Fruit fly (Drosophila melanogaster) whole organism, embryonic: ENCODE measurements around the gene uncNacbeta.
A peak's percentile ranks its signal among the peaks of the same experiment; 100 is the strongest.

Experiments used
- CG12744 ChIP-seq: fragments of 200-800 bp; sonication (Bioruptor generic); optimal IDR thresholded peaks from 2 replicates; lab custom pipeline; 2016; ENCODE audit warnings: missing biosample characterization, missing genetic modification characterization
- CG14860 ChIP-seq: fragments of 200-800 bp; sonication (Bioruptor generic); IDR thresholded peaks from 3 replicates; pipeline ENCODE4 v1.3.6; 2022; ENCODE audit warnings: missing biosample characterization, missing genetic modification characterization; ENCODE audit not compliant: partially characterized antibody
- CG1647 ChIP-seq: fragments of 200-800 bp; sonication (Bioruptor generic); optimal IDR thresholded peaks from 3 replicates; lab custom pipeline; 2016; ENCODE audit warnings: missing biosample characterization, missing genetic modification characterization
- CG17568 ChIP-seq: fragments of 200-800 bp; sonication (Bioruptor generic); optimal IDR thresholded peaks from 2 replicates; lab custom pipeline; 2018; ENCODE audit warnings: missing biosample characterization, mild to moderate bottlenecking, missing genetic modification characterization, moderate library complexity
- CG17802 ChIP-seq: fragments of 200-800 bp; sonication (Bioruptor generic); optimal IDR thresholded peaks from 2 replicates; lab custom pipeline; 2018; ENCODE audit warnings: missing biosample characterization, mild to moderate bottlenecking, missing genetic modification characterization, moderate library complexity
- CG18011 ChIP-seq: fragments of 200-800 bp; sonication (Bioruptor generic); optimal IDR thresholded peaks from 2 replicates; lab custom pipeline; 2017; ENCODE audit warnings: missing biosample characterization, missing genetic modification characterization, mild to moderate bottlenecking, moderate library complexity, missing genotype
- CG18764 ChIP-seq: fragments of 200-800 bp; sonication (Bioruptor generic); optimal IDR thresholded peaks from 3 replicates; lab custom pipeline; 2016; ENCODE audit warnings: missing biosample characterization, missing genetic modification characterization
- CG2875 ChIP-seq: fragments of 200-800 bp; sonication (Bioruptor generic); optimal IDR thresholded peaks from 2 replicates; lab custom pipeline; 2017; ENCODE audit warnings: missing biosample characterization, mild to moderate bottlenecking, missing genetic modification characterization, missing genetic modification reagents
- CG32767 ChIP-seq: fragments of 200-800 bp; sonication (Bioruptor generic); IDR thresholded peaks from 2 replicates; pipeline ENCODE4 v1.3.6; 2022; ENCODE audit warnings: missing biosample characterization, missing genetic modification characterization
- CG3407 ChIP-seq: fragments of 200-800 bp; sonication (Bioruptor generic); optimal IDR thresholded peaks from 2 replicates; lab custom pipeline; 2018; ENCODE audit warnings: missing biosample characterization, mild to moderate bottlenecking, missing genetic modification characterization
- CG3838 ChIP-seq: fragments of 200-800 bp; sonication (Bioruptor generic); optimal IDR thresholded peaks from 3 replicates; lab custom pipeline; 2016; ENCODE audit warnings: missing biosample characterization, missing genetic modification characterization
- CG5245 ChIP-seq: fragments of 200-800 bp; sonication (Bioruptor generic); optimal IDR thresholded peaks from 3 replicates; lab custom pipeline; 2016; ENCODE audit warnings: missing biosample characterization, missing genetic modification characterization
- CG6683 ChIP-seq: fragments of 200-800 bp; sonication (Bioruptor generic); optimal IDR thresholded peaks from 2 replicates; lab custom pipeline; 2017; ENCODE audit warnings: missing biosample characterization, mild to moderate bottlenecking, missing genetic modification characterization, missing genetic modification reagents
- CG6765 ChIP-seq: fragments of 200-800 bp; sonication (Bioruptor generic); optimal IDR thresholded peaks from 3 replicates; lab custom pipeline; 2017; ENCODE audit warnings: missing biosample characterization, mild to moderate bottlenecking, missing genetic modification characterization
- CG6854 ChIP-seq: fragments of 200-800 bp; sonication (Bioruptor generic); optimal IDR thresholded peaks from 3 replicates; lab custom pipeline; 2017; ENCODE audit warnings: missing biosample characterization, mild to moderate bottlenecking, missing genetic modification characterization
- CG7271 ChIP-seq: fragments of 200-800 bp; sonication (Bioruptor generic); optimal IDR thresholded peaks from 2 replicates; lab custom pipeline; 2018; ENCODE audit warnings: missing biosample characterization, mild to moderate bottlenecking, missing genetic modification characterization, moderate library complexity
- CG7372 ChIP-seq: fragments of 200-800 bp; sonication (Bioruptor generic); IDR thresholded peaks from 2 replicates; pipeline ENCODE4 v1.3.6; 2022; ENCODE audit warnings: missing biosample characterization, missing genetic modification characterization
- CG9797 ChIP-seq: fragments of 200-800 bp; sonication (Bioruptor generic); optimal IDR thresholded peaks from 3 replicates; lab custom pipeline; 2018; ENCODE audit warnings: missing biosample characterization, mild to moderate bottlenecking, missing genetic modification characterization
- CHES-1-like ChIP-seq: fragments of 200-800 bp; sonication (Bioruptor generic); optimal IDR thresholded peaks from 2 replicates; lab custom pipeline; 2016; ENCODE audit warnings: missing biosample characterization, missing genetic modification characterization
- CrebB ChIP-seq: fragments of 200-800 bp; sonication (Bioruptor generic); optimal IDR thresholded peaks from 3 replicates; lab custom pipeline; 2018; ENCODE audit warnings: missing biosample characterization, mild to moderate bottlenecking, missing genetic modification characterization
- E2f2 ChIP-seq: fragments of 200-800 bp; sonication (Bioruptor generic); IDR thresholded peaks from 2 replicates; pipeline ENCODE4 v1.3.6; 2022; ENCODE audit warnings: missing biosample characterization, missing genetic modification characterization
- Gsc ChIP-seq: fragments of 200-800 bp; sonication (Bioruptor generic); IDR thresholded peaks from 2 replicates; pipeline ENCODE4 v1.3.6; 2022; ENCODE audit warnings: missing biosample characterization, missing genetic modification characterization
- Gug ChIP-seq: fragments of 200-800 bp; sonication (Bioruptor generic); IDR thresholded peaks from 4 replicates; pipeline ENCODE4 v1.3.6; 2022; ENCODE audit warnings: missing biosample characterization, missing genetic modification characterization
- HLH4C ChIP-seq: fragments of 200-800 bp; sonication (Bioruptor generic); IDR thresholded peaks from 3 replicates; pipeline ENCODE4 v1.3.6; 2022; ENCODE audit warnings: missing biosample characterization, missing genetic modification characterization; ENCODE audit not compliant: partially characterized antibody
- HLH54F ChIP-seq: fragments of 200-800 bp; sonication (Bioruptor generic); optimal IDR thresholded peaks from 3 replicates; lab custom pipeline; 2016; ENCODE audit warnings: missing biosample characterization, missing genetic modification characterization
- Lhr ChIP-seq: fragments of 200-800 bp; sonication (Bioruptor generic); optimal IDR thresholded peaks from 3 replicates; lab custom pipeline; 2017; ENCODE audit warnings: mild to moderate bottlenecking, missing biosample characterization, missing genetic modification reagents, missing genetic modification characterization
- Nf-YB ChIP-seq: fragments of 200-800 bp; sonication (Bioruptor generic); optimal IDR thresholded peaks from 3 replicates; lab custom pipeline; 2019; ENCODE audit warnings: missing biosample characterization, mild to moderate bottlenecking, missing genetic modification characterization, moderate library complexity
- NfI ChIP-seq: fragments of 200-800 bp; sonication (Bioruptor generic); optimal IDR thresholded peaks from 3 replicates; lab custom pipeline; 2018; ENCODE audit warnings: missing biosample characterization, mild to moderate bottlenecking, missing genetic modification characterization, moderate library complexity
- Optix ChIP-seq: fragments of 200-800 bp; sonication (Bioruptor generic); IDR thresholded peaks from 3 replicates; pipeline ENCODE4 v1.3.6; 2022; ENCODE audit warnings: missing biosample characterization, missing genetic modification characterization
- Poxn ChIP-seq: fragments of 200-800 bp; sonication (Bioruptor generic); IDR thresholded peaks from 2 replicates; pipeline ENCODE4 v1.3.6; 2022; ENCODE audit warnings: missing biosample characterization, missing genetic modification characterization
- Sox102F ChIP-seq: fragments of 200-800 bp; sonication (Bioruptor generic); optimal IDR thresholded peaks from 2 replicates; lab custom pipeline; 2018; ENCODE audit warnings: missing biosample characterization, mild to moderate bottlenecking, missing genetic modification characterization, moderate library complexity
- Spps ChIP-seq: fragments of 200-800 bp; sonication (Bioruptor generic); optimal IDR thresholded peaks from 2 replicates; lab custom pipeline; 2018; ENCODE audit warnings: missing biosample characterization, mild to moderate bottlenecking, missing genetic modification characterization
- cas ChIP-seq: fragments of 200-800 bp; sonication (Bioruptor generic); IDR thresholded peaks from 2 replicates; pipeline ENCODE4 v1.3.6; 2022; ENCODE audit warnings: missing biosample characterization, missing genetic modification characterization
- chn ChIP-seq: fragments of 200-800 bp; sonication (Bioruptor generic); optimal IDR thresholded peaks from 2 replicates; lab custom pipeline; 2016; ENCODE audit warnings: missing biosample characterization, missing genetic modification characterization
- danr ChIP-seq: fragments of 200-800 bp; sonication (Bioruptor generic); IDR thresholded peaks from 2 replicates; pipeline ENCODE4 v1.3.6; 2022; ENCODE audit warnings: missing biosample characterization, missing genetic modification characterization
- fd3F ChIP-seq: fragments of 200-800 bp; sonication (Bioruptor generic); optimal IDR thresholded peaks from 2 replicates; lab custom pipeline; 2018; ENCODE audit warnings: missing biosample characterization, mild to moderate bottlenecking, missing genetic modification characterization, moderate library complexity
- insv ChIP-seq, 2 experiments: fragments of 200-800 bp; sonication (Bioruptor generic); optimal IDR thresholded peaks; 3 replicates each; lab custom pipeline; 2016 to 2018; ENCODE audit warnings: missing biosample characterization in 2 of 2, missing genetic modification characterization in 2 of 2
- mirr ChIP-seq: fragments of 200-800 bp; sonication (Bioruptor generic); optimal IDR thresholded peaks from 3 replicates; lab custom pipeline; 2018; ENCODE audit warnings: missing biosample characterization, mild to moderate bottlenecking, missing genetic modification characterization
- peb ChIP-seq: fragments of 200-800 bp; sonication (Bioruptor generic); IDR thresholded peaks from 2 replicates; pipeline ENCODE4 v1.3.6; 2022; ENCODE audit warnings: missing biosample characterization, missing genetic modification characterization
- prd ChIP-seq, 3 experiments: fragments of >200 bp in 2 of 3; fragments of 200-800 bp in 1 of 3; sonication (Bioruptor generic) in 1 of 3; optimal IDR thresholded peaks in 2 of 3; IDR thresholded peaks in 1 of 3; 2 replicates in 2 of 3; 3 replicates in 1 of 3; pipeline versions ENCODE4 v1.3.6 to Lab custom; 2017 to 2022; ENCODE audit warnings: missing biosample characterization in 1 of 3, missing genetic modification characterization in 1 of 3
- sens-2 ChIP-seq: fragments of 200-800 bp; sonication (Bioruptor generic); IDR thresholded peaks from 2 replicates; pipeline ENCODE4 v1.3.6; 2022; ENCODE audit warnings: missing biosample characterization, missing genetic modification characterization
- seq ChIP-seq: fragments of 200-800 bp; sonication (Bioruptor generic); IDR thresholded peaks from 2 replicates; pipeline ENCODE4 v1.3.6; 2022; ENCODE audit warnings: missing biosample characterization, missing genetic modification characterization
- sima ChIP-seq: fragments of 200-800 bp; sonication (Bioruptor generic); optimal IDR thresholded peaks from 2 replicates; lab custom pipeline; 2016; ENCODE audit warnings: missing biosample characterization, missing genetic modification characterization
- sr ChIP-seq: fragments of 200-800 bp; sonication (Bioruptor generic); IDR thresholded peaks from 3 replicates; pipeline ENCODE4 v1.3.6; 2022; ENCODE audit warnings: missing biosample characterization, missing genetic modification characterization
- stc ChIP-seq: fragments of 200-800 bp; sonication (Bioruptor generic); IDR thresholded peaks from 2 replicates; pipeline ENCODE4 v1.3.6; 2022; ENCODE audit warnings: missing biosample characterization, missing genetic modification characterization
- trh ChIP-seq: fragments of 200-800 bp; sonication (Bioruptor generic); optimal IDR thresholded peaks from 2 replicates; lab custom pipeline; 2016; ENCODE audit warnings: missing biosample characterization, missing genetic modification characterization
- vvl ChIP-seq: fragments of 200-800 bp; sonication (Bioruptor generic); IDR thresholded peaks from 2 replicates; pipeline ENCODE4 v1.3.6; 2022; ENCODE audit warnings: missing biosample characterization, missing genetic modification characterization
- zen ChIP-seq: fragments of 200-800 bp; sonication (Bioruptor generic); optimal IDR thresholded peaks from 3 replicates; lab custom pipeline; 2018; ENCODE audit warnings: missing biosample characterization, mild to moderate bottlenecking, missing genetic modification characterization, moderate library complexity
- zen2 ChIP-seq: fragments of 200-800 bp; sonication (Bioruptor generic); IDR thresholded peaks from 3 replicates; pipeline ENCODE4 v1.3.6; 2022; ENCODE audit warnings: missing biosample characterization, missing genetic modification characterization; ENCODE audit not compliant: partially characterized antibody
- zf30C ChIP-seq: fragments of 200-800 bp; sonication (Bioruptor generic); optimal IDR thresholded peaks from 3 replicates; lab custom pipeline; 2018; ENCODE audit warnings: missing biosample characterization, mild to moderate bottlenecking, missing genetic modification characterization

The uncNacbeta gene

DNA sequence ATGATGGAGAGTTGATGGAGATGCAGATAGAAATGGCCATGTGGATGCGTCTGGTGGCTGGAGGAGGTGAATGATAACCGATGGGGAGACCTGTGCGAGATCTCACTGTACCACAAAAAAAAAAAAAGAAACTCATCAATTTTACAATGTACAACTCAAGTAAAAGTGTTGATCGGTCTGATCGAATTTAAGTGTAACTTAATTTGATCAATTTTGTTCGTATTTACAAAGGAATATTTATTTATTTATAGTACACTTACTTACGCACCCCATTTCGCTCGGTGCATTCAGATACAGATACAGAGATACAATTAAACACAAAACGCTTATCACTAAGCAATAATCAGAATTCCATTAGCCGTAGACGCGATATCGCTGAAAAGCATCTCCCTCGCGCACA is 40.9 kb downstream of the uncNacbeta start (continued):
- peak; percentile 80 for TF ChIP-seq zen
- no peak for TF ChIP-seq CHES-1-like (GFP tag; lab: Kevin White, UChicago)
- TF ChIP-seq CG17802: peak; percentile 13
- TF ChIP-seq CG6765 (GFP tag; lab: Kevin White, UChicago): no peak
- no peak for TF ChIP-seq insv (GFP tag; optimal IDR thresholded peaks at IDR 0.05; lab: Kevin White, UChicago)
- 0 out of 3 replicates have a peak, but pooled peaks have one; percentile 8 for TF ChIP-seq sr (GFP tag; lab: Robert Waterston, UW)
- no peak for TF ChIP-seq CG9797
- peak; percentile 61 for TF ChIP-seq vvl
- TF ChIP-seq cas: no peak
- no peak for TF ChIP-seq CrebB (tag; lab: Kevin White, UChicago)
- no peak for TF ChIP-seq CG18011
- TF ChIP-seq CG6854 (GFP tag; lab: Kevin White, UChicago): no peak
- peak; percentile 70 for TF ChIP-seq Sox102F
- peak; percentile 10; the same call in 1 of the 2 replicates for TF ChIP-seq E2f2
- TF ChIP-seq CG32767 (GFP tag; lab: Robert Waterston, UW): peak; percentile 28; the same call in 1 of the 2 replicates
- TF ChIP-seq Lhr (GFP tag; lab: Kevin White, UChicago): peak; percentile 43
- TF ChIP-seq danr (GFP tag; lab: Robert Waterston, UW): 0 out of 2 replicates have a peak, but pooled peaks have one; percentile 20
- TF ChIP-seq Poxn: no peak
- TF ChIP-seq Nf-YB (GFP tag; lab: Kevin White, UChicago): no peak
- no peak for TF ChIP-seq CG7271 (tag; lab: Kevin White, UChicago)
- no peak for TF ChIP-seq fd3F (GFP tag; lab: Kevin White, UChicago)
- TF ChIP-seq CG2875 (GFP tag; lab: Kevin White, UChicago): peak; percentile 55
- TF ChIP-seq Gsc (GFP tag; lab: Robert Waterston, UW): 0 out of 2 replicates have a peak, but pooled peaks have one; percentile 40
- no peak for TF ChIP-seq trh (GFP tag; lab: Kevin White, UChicago)
- no peak for TF ChIP-seq CG14860 (GFP tag; lab: Robert Waterston, UW)
- TF ChIP-seq seq: 0 out of 2 replicates have a peak, but pooled peaks have one; percentile 29
- TF ChIP-seq CG18764 (GFP tag; lab: Kevin White, UChicago): peak; percentile 38
- TF ChIP-seq HLH54F (GFP tag; lab: Kevin White, UChicago): peak; percentile 25
- no peak for TF ChIP-seq prd (optimal IDR thresholded peaks at IDR 0.05; lab: Kevin White, UChicago)
- TF ChIP-seq prd (GFP tag; IDR thresholded peaks at IDR 0.05; lab: Robert Waterston, UW): peak; percentile 66; the same call in 2 of the 3 replicates
- no peak for TF ChIP-seq chn (GFP tag; lab: Kevin White, UChicago)
- TF ChIP-seq HLH4C: no peak
- TF ChIP-seq zen2 (GFP tag; lab: Robert Waterston, UW): no peak
- TF ChIP-seq peb (GFP tag; lab: Robert Waterston, UW): no peak; the same call in 1 of the 2 replicates
- TF ChIP-seq Optix: no peak
- TF ChIP-seq CG7372: no peak
- TF ChIP-seq CG3838 (GFP tag; lab: Kevin White, UChicago): no peak
- TF ChIP-seq CG1647: no peak
- TF ChIP-seq sens-2 (GFP tag; lab: Robert Waterston, UW): 0 out of 2 replicates have a peak, but pooled peaks have one; percentile 9
- peak; percentile 37; the same call in 1 of the 4 replicates for TF ChIP-seq Gug (GFP tag; lab: Robert Waterston, UW)
- TF ChIP-seq sima (GFP tag; lab: Kevin White, UChicago): no peak
- no peak for TF ChIP-seq CG12744 (GFP tag; lab: Kevin White, UChicago)
- TF ChIP-seq CG6683 (GFP tag; lab: Kevin White, UChicago): no peak
- no peak for TF ChIP-seq CG17568 (GFP tag; lab: Kevin White, UChicago)
- TF ChIP-seq CG3407: peak; percentile 35
- TF ChIP-seq mirr (GFP tag; lab: Kevin White, UChicago): no peak
- peak; percentile 40 for TF ChIP-seq CG5245 (GFP tag; lab: Kevin White, UChicago)
- TF ChIP-seq Spps (tag; lab: Kevin White, UChicago): peak; percentile 53
- no peak for TF ChIP-seq NfI (GFP tag; lab: Kevin White, UChicago)
- TF ChIP-seq stc (GFP tag; lab: Robert Waterston, UW): 0 out of 2 replicates have a peak, but pooled peaks have one; percentile 37
- TF ChIP-seq zf30C (GFP tag; lab: Kevin White, UChicago): peak; percentile 40
